Worm (Caenorhabditis elegans): Measurements from ENCODE around the gene F36F12.3.
A peak's percentile ranks its signal among the peaks of the same experiment; 100 is the strongest.

Gene F36F12.3

DNA sequence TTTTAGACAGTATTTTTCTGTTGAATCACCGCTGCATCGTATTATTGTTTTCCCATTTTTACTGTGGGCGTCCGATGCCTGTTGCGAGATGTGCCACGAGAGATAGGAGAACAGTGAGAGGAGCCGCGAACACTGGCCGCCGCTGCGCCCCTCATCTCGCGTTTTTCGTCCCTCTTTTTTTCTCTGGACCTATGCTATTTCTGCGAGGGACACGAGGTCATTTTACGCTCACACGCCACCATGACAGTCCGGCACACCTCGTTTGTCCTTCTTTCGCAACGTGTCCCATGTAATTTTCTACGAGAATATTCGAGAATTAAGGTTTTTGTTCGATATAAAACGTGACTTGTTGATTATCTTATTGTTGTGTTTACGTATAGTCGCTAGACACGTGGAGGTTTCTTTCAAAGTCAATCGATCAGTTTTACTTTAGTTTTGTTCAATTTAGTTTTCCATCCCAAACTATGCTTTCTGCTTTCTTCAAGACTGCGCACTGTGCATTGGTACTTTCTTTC lies 17.6 kb upstream of the F36F12.3 start, which contains the start of gene lbp-9 (continued):
- TF ChIP-seq zag-1 (tag; optimal IDR thresholded peaks at IDR 0.05) = no peak
- no peak for TF ChIP-seq ama-1 (optimal IDR thresholded peaks at IDR 0.05)
- no peak for TF ChIP-seq unc-62 (GFP tag; optimal IDR thresholded peaks at IDR 0.05)
- TF ChIP-seq peb-1 (tag; optimal IDR thresholded peaks at IDR 0.05) = no peak
- no peak for TF ChIP-seq lin-39 (tag; optimal IDR thresholded peaks at IDR 0.05)
- TF ChIP-seq sma-3 (GFP tag; optimal IDR thresholded peaks at IDR 0.05) = peak; percentile 72
- no peak for TF ChIP-seq nhr-11 (tag; optimal IDR thresholded peaks at IDR 0.05)
- no peak for TF ChIP-seq ZK546.5 (tag; optimal IDR thresholded peaks at IDR 0.05)
- TF ChIP-seq F13H6.1 (tag; optimal IDR thresholded peaks at IDR 0.05) = peak; percentile 25
- no peak for TF ChIP-seq mbf-1 (tag; optimal IDR thresholded peaks at IDR 0.05)
- TF ChIP-seq sma-9 (GFP tag; optimal IDR thresholded peaks at IDR 0.05) = peak; percentile 49
- no peak for TF ChIP-seq sma-9 (tag; optimal IDR thresholded peaks at IDR 0.05)
- peak; percentile 1 for TF ChIP-seq sem-4 (tag; optimal IDR thresholded peaks at IDR 0.05)
- TF ChIP-seq fos-1 (tag; optimal IDR thresholded peaks at IDR 0.05) = peak; percentile 34
- TF ChIP-seq skn-1 (tag; optimal IDR thresholded peaks at IDR 0.05) = no peak
- TF ChIP-seq gmeb-1 (tag; optimal IDR thresholded peaks at IDR 0.05) = peak; percentile 26
- no peak for TF ChIP-seq nhr-237 (tag; optimal IDR thresholded peaks at IDR 0.05)

DNA sequence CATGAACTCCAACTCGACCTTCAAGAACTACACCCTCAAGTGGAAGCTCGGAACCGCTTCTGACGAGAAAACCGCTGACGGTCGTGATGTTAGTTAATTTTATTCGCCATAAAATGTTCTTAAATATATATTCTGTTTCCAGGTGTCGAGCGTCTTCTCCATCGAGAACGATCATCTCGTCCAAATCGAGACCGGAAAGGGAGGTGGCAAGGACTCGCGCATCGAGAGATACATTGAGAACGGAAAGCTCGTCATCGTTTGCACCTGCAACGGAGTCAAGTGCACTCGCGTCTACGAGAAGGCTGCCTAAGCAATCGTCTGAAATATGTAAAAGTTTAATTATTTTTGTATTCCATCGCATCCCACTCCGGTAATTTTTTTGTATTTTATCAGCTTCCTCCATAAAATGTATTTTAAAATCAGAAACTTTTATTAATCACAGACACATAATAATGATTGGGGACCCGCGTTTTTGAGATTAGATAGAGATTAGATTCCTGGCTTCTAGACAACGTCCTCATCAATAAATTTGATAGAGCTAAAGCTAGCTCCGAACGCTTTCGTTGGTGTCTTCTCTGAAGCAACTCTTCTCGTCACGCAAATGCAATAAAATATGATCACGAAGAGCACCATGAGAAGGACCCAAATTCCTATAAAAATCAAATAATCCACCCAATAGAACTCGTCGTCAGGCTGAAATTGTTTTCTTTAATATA lies 16.7 kb upstream of the F36F12.3 start:
- TF ChIP-seq ZK546.5 (tag; optimal IDR thresholded peaks at IDR 0.05) (no peak), lin-13 (GFP tag; optimal IDR thresholded peaks at IDR 0.05) (no peak), ztf-1 (GFP tag; conservative IDR thresholded peaks at IDR 0.05) (no peak), nhr-237 (tag; optimal IDR thresholded peaks at IDR 0.05) (no peak), lin-39 (tag; optimal IDR thresholded peaks at IDR 0.05) (no peak), nhr-25 (tag; optimal IDR thresholded peaks at IDR 0.05) (no peak), mab-5 (tag; optimal IDR thresholded peaks at IDR 0.05) (no peak), elt-3 (tag; optimal IDR thresholded peaks at IDR 0.05) (no peak), sma-3 (GFP tag; optimal IDR thresholded peaks at IDR 0.05) (no peak), F13H6.1 (tag; optimal IDR thresholded peaks at IDR 0.05) (no peak), fos-1 (tag; optimal IDR thresholded peaks at IDR 0.05) (no peak)

DNA sequence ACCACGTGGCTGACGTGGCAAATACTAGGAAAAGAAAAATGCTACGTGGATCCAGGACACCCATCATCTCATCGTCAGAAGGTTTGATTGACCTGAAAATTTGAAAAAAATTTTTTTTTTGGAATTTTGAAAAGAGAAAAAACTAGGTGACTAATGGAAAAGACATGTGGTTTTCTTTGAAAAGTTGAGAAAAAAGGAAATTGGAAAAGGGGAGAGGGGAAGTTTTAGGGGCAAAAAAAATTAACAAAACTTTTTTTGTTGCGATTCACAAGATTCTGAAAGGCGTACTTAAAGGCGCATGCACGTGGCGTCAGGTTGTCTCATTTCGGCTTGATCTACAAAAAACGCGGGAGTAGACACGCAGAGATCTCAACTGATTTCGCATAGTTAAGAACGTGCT lies 12.8 kb upstream of the F36F12.3 start, which contains the start of gene Y40B10A.9:
Gene Y40B10A.9 (minus strand): TSS at position 101 of the 400 bp plus-strand sequence.
- TF ChIP-seq nhr-23 (tag; optimal IDR thresholded peaks at IDR 0.05) (no peak), elt-3 (tag; optimal IDR thresholded peaks at IDR 0.05) (no peak), lin-39 (tag; optimal IDR thresholded peaks at IDR 0.05) (no peak), gmeb-1 (tag; optimal IDR thresholded peaks at IDR 0.05) (no peak), F13H6.1 (tag; optimal IDR thresholded peaks at IDR 0.05) (no peak), snpc-4 (tag; optimal IDR thresholded peaks at IDR 0.05) (no peak), Y55F3AM.14 (GFP tag; optimal IDR thresholded peaks at IDR 0.05) (no peak), R02D3.7 (tag; optimal IDR thresholded peaks at IDR 0.05) (no peak), ama-1 (optimal IDR thresholded peaks at IDR 0.05) (no peak), sem-4 (tag; optimal IDR thresholded peaks at IDR 0.05) (no peak), nhr-11 (tag; optimal IDR thresholded peaks at IDR 0.05) (no peak), nhr-25 (tag; optimal IDR thresholded peaks at IDR 0.05) (no peak), egl-27 (tag; optimal IDR thresholded peaks at IDR 0.05) (no peak)

- no peak for TF ChIP-seq mdl-1 (tag; optimal IDR thresholded peaks at IDR 0.05)
- TF ChIP-seq F13H6.1 (tag; optimal IDR thresholded peaks at IDR 0.05) = peak; percentile 14
- TF ChIP-seq sem-4 (tag; optimal IDR thresholded peaks at IDR 0.05) = peak; percentile 26
- peak; percentile 14 for TF ChIP-seq C34F6.9 (tag; optimal IDR thresholded peaks at IDR 0.05)
- no peak for TF ChIP-seq ztf-11 (tag; optimal IDR thresholded peaks at IDR 0.05)
These were observed 9.6 kb upstream of the F36F12.3 start for ce11 chrV:2076043-2076442.

- TF ChIP-seq crh-2 (tag; optimal IDR thresholded peaks at IDR 0.05) (no peak), peb-1 (tag; optimal IDR thresholded peaks at IDR 0.05) (no peak), nhr-129 (tag; optimal IDR thresholded peaks at IDR 0.05) (no peak), C34F6.9 (tag; optimal IDR thresholded peaks at IDR 0.05) (no peak), ceh-82 (tag; optimal IDR thresholded peaks at IDR 0.05) (no peak), elt-1 (tag; optimal IDR thresholded peaks at IDR 0.05) (no peak), unc-55 (GFP tag; optimal IDR thresholded peaks at IDR 0.05) (no peak), ceh-16 (tag; optimal IDR thresholded peaks at IDR 0.05) (no peak), sma-3 (GFP tag; optimal IDR thresholded peaks at IDR 0.05) (no peak)
These were observed 4.3 kb upstream of the F36F12.3 start for ce11 chrV:2081269-2081668.
